Worm (Caenorhabditis elegans) whole organism, late embryonic: ENCODE data around the gene R13A1.3.

Experiments
- Y22D7AL.16 ChIP-seq: sonication (generic microtip); optimal IDR thresholded peaks from 2 replicates; lab custom pipeline; 2016; ENCODE audit warnings: missing genetic modification characterization, missing compliant biosample characterization
- ceh-2 ChIP-seq: sonication (generic microtip); optimal IDR thresholded peaks from 2 replicates; lab custom pipeline; 2016; ENCODE audit warnings: missing genotype, missing genetic modification characterization, missing compliant biosample characterization
- gmeb-2 ChIP-seq: sonication (generic microtip); optimal IDR thresholded peaks from 2 replicates; lab custom pipeline; 2016; ENCODE audit warnings: missing genetic modification characterization, inconsistent platforms, missing compliant biosample characterization
- nhr-11 ChIP-seq: fragments of 150-350 bp; optimal IDR thresholded peaks from 2 replicates; lab custom pipeline; 2014; ENCODE audit warnings: missing biosample characterization, missing genetic modification characterization

- TF ChIP-seq Y22D7AL.16 (tag; lab: Kevin White, UChicago) (no peak), ceh-2 (tag; lab: Kevin White, UChicago) (no peak), nhr-11 (tag; lab: Kevin White, UChicago) (no peak), gmeb-2 (tag; lab: Kevin White, UChicago) (no peak)
These were observed 41.8 kb downstream of the R13A1.3 start for ce11 chrIV:7245592-7245991.
